Worm (Caenorhabditis elegans) whole organism, L2 larva: Measurements from ENCODE around the gene K02D10.1.

ENCODE experiments used
- ama-1 ChIP-seq: fragments of 150-350 bp; optimal IDR thresholded peaks from 2 replicates; lab custom pipeline; 2018; ENCODE audit warnings: inconsistent platforms
- mdl-1 ChIP-seq, 2 experiments: fragments of 150-350 bp in 1 of 2; sonication (generic microtip) in 1 of 2; optimal IDR thresholded peaks; 2 replicates each; lab custom pipeline; 2017; ENCODE audit warnings: missing biosample characterization in 2 of 2, missing genetic modification characterization in 2 of 2

DNA sequence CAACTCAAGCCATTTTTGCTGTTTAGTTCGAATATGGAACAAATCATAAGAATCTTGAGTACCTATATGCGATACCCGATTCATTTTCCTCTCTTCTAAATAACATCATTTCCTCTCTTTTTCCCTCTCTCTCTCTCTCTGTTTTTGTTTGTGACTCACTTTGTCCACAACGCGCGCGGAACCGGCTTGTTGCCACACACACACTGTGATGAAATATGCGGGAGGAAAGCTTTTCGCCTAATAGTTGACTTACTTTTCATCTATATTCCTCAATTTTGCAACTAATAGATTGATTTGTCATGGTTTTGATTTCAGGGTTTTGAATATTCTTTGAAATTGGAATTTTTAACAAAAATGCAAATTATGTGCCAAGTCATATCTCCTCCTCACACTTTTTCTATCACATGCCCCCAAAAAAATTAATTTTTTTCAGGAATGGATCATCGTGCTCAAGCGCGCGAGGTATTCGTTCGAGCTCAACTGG is 49.5 kb upstream of the K02D10.1 start, which contains the start of gene hipr-1:
- TF ChIP-seq mdl-1 (tag; optimal IDR thresholded peaks at IDR 0.05; lab: Kevin White, UChicago) (no peak), ama-1 (lab: Kevin White, UChicago) (no peak)
